Fruit fly (Drosophila melanogaster) whole organism, embryonic: ENCODE results near the gene CG13894.

Source experiments
- Atf3 ChIP-seq: fragments of 200-800 bp; sonication (Bioruptor generic); optimal IDR thresholded peaks from 3 replicates; lab custom pipeline; 2016; ENCODE audit warnings: missing biosample characterization, missing genetic modification characterization
- Bteb2 ChIP-seq: fragments of 200-800 bp; sonication (Bioruptor generic); optimal IDR thresholded peaks from 2 replicates; lab custom pipeline; 2016; ENCODE audit warnings: missing biosample characterization, missing genetic modification characterization
- CG10321 ChIP-seq: fragments of 200-800 bp; sonication (Bioruptor generic); IDR thresholded peaks from 2 replicates; pipeline ENCODE4 v1.3.6; 2022; ENCODE audit warnings: missing biosample characterization, missing genetic modification characterization
- CG11695 ChIP-seq: fragments of 200-800 bp; sonication (Bioruptor generic); IDR thresholded peaks from 3 replicates; pipeline ENCODE4 v1.3.6; 2022; ENCODE audit warnings: missing biosample characterization, missing genetic modification characterization
- CG12769 ChIP-seq: fragments of 200-800 bp; sonication (Bioruptor generic); optimal IDR thresholded peaks from 2 replicates; lab custom pipeline; 2019; ENCODE audit warnings: missing biosample characterization, mild to moderate bottlenecking, missing genetic modification characterization, moderate library complexity
- CG13296 ChIP-seq: fragments of 200-800 bp; sonication (Bioruptor generic); optimal IDR thresholded peaks from 3 replicates; lab custom pipeline; 2018; ENCODE audit warnings: missing biosample characterization, mild to moderate bottlenecking, missing genetic modification characterization
- CG14441 ChIP-seq: fragments of 200-800 bp; sonication (Bioruptor generic); IDR thresholded peaks from 2 replicates; pipeline ENCODE4 v1.3.6; 2022; ENCODE audit warnings: missing biosample characterization, missing genetic modification characterization
- CG14965 ChIP-seq: fragments of 200-800 bp; sonication (Bioruptor generic); optimal IDR thresholded peaks from 2 replicates; lab custom pipeline; 2016; ENCODE audit warnings: missing biosample characterization, missing genetic modification characterization, borderline replicate concordance
- CG15269 ChIP-seq: fragments of 200-800 bp; sonication (Bioruptor generic); optimal IDR thresholded peaks from 2 replicates; lab custom pipeline; 2018; ENCODE audit warnings: missing biosample characterization, mild to moderate bottlenecking, missing genetic modification characterization, moderate library complexity
- CG1602 ChIP-seq: fragments of 200-800 bp; sonication (Bioruptor generic); optimal IDR thresholded peaks from 3 replicates; lab custom pipeline; 2016; ENCODE audit warnings: missing biosample characterization, missing genetic modification characterization
- CG2116 ChIP-seq: fragments of 200-800 bp; sonication (Bioruptor generic); optimal IDR thresholded peaks from 3 replicates; lab custom pipeline; 2018; ENCODE audit warnings: missing biosample characterization, mild to moderate bottlenecking, missing genetic modification characterization
- CG30020 ChIP-seq: fragments of 200-800 bp; optimal IDR thresholded peaks from 2 replicates; lab custom pipeline; 2019; ENCODE audit warnings: missing biosample characterization, mild to moderate bottlenecking, missing genetic modification characterization, moderate library complexity
- CG3065 ChIP-seq: fragments of 200-800 bp; sonication (Bioruptor generic); optimal IDR thresholded peaks from 2 replicates; lab custom pipeline; 2016; ENCODE audit warnings: missing biosample characterization, missing genetic modification characterization
- CG31224 ChIP-seq: fragments of 200-800 bp; sonication (Bioruptor generic); IDR thresholded peaks from 2 replicates; pipeline ENCODE4 v1.3.6; 2022; ENCODE audit warnings: missing biosample characterization, missing genetic modification characterization
- CG34422 ChIP-seq: fragments of 200-800 bp; sonication (Bioruptor generic); IDR thresholded peaks from 3 replicates; pipeline ENCODE4 v1.3.6; 2022; ENCODE audit warnings: missing biosample characterization, missing genetic modification characterization
- CG3995 ChIP-seq: fragments of 200-800 bp; sonication (Bioruptor generic); optimal IDR thresholded peaks from 3 replicates; lab custom pipeline; 2016; ENCODE audit warnings: missing biosample characterization, missing genetic modification characterization
- CG4360 ChIP-seq: fragments of 200-800 bp; sonication (Bioruptor generic); IDR thresholded peaks from 2 replicates; pipeline ENCODE4 v1.3.6; 2022; ENCODE audit warnings: missing biosample characterization, missing genetic modification characterization
- CG4404 ChIP-seq: fragments of 200-800 bp; sonication (Bioruptor generic); IDR thresholded peaks from 2 replicates; pipeline ENCODE4 v1.3.6; 2022; ENCODE audit warnings: missing biosample characterization, missing genetic modification characterization
- CG6689 ChIP-seq: fragments of 200-800 bp; sonication (Bioruptor generic); IDR thresholded peaks from 2 replicates; pipeline ENCODE4 v1.3.6; 2022; ENCODE audit warnings: missing biosample characterization, missing genetic modification characterization
- CG7556 ChIP-seq: fragments of 200-800 bp; sonication (Bioruptor generic); optimal IDR thresholded peaks from 2 replicates; lab custom pipeline; 2017; ENCODE audit warnings: missing biosample characterization, mild to moderate bottlenecking, missing genetic modification characterization
- CG9437 ChIP-seq: fragments of 200-800 bp; sonication (Bioruptor generic); optimal IDR thresholded peaks from 2 replicates; lab custom pipeline; 2018; ENCODE audit warnings: missing biosample characterization, mild to moderate bottlenecking, missing genetic modification characterization
- CHES-1-like ChIP-seq: fragments of 200-800 bp; sonication (Bioruptor generic); optimal IDR thresholded peaks from 2 replicates; lab custom pipeline; 2016; ENCODE audit warnings: missing biosample characterization, missing genetic modification characterization
- Dfd ChIP-seq, 2 experiments: fragments of >200 bp; optimal IDR thresholded peaks; 2 replicates each; lab custom pipeline; 2017; ENCODE audit warnings: missing biosample characterization in 2 of 2, missing genetic modification characterization in 2 of 2
- Doc3 ChIP-seq: fragments of 200-800 bp; sonication (Bioruptor generic); IDR thresholded peaks from 3 replicates; pipeline ENCODE4 v1.3.6; 2022; ENCODE audit warnings: missing biosample characterization, missing genetic modification characterization; ENCODE audit not compliant: partially characterized antibody
- Dp ChIP-seq: fragments of 200-800 bp; sonication (Bioruptor generic); optimal IDR thresholded peaks from 2 replicates; lab custom pipeline; 2018; ENCODE audit warnings: missing biosample characterization, mild to moderate bottlenecking, missing genetic modification characterization, moderate library complexity
- Dref ChIP-seq: fragments of 200-800 bp; sonication (Bioruptor generic); IDR thresholded peaks from 2 replicates; pipeline ENCODE4 v1.3.6; 2022; ENCODE audit warnings: missing biosample characterization, missing genetic modification characterization
- Fer3 ChIP-seq: fragments of 200-800 bp; sonication (Bioruptor generic); optimal IDR thresholded peaks from 2 replicates; lab custom pipeline; 2018; ENCODE audit warnings: missing biosample characterization, mild to moderate bottlenecking, missing genetic modification characterization, moderate library complexity
- Gug ChIP-seq: fragments of 200-800 bp; sonication (Bioruptor generic); IDR thresholded peaks from 4 replicates; pipeline ENCODE4 v1.3.6; 2022; ENCODE audit warnings: missing biosample characterization, missing genetic modification characterization
- HLH4C ChIP-seq: fragments of 200-800 bp; sonication (Bioruptor generic); IDR thresholded peaks from 3 replicates; pipeline ENCODE4 v1.3.6; 2022; ENCODE audit warnings: missing biosample characterization, missing genetic modification characterization; ENCODE audit not compliant: partially characterized antibody
- HLHmδ ChIP-seq: fragments of 200-800 bp; sonication (Bioruptor generic); optimal IDR thresholded peaks from 2 replicates; lab custom pipeline; 2018; ENCODE audit warnings: missing biosample characterization, mild to moderate bottlenecking, missing genetic modification characterization, moderate library complexity
- Hey ChIP-seq: fragments of 200-800 bp; sonication (Bioruptor generic); optimal IDR thresholded peaks from 3 replicates; lab custom pipeline; 2018; ENCODE audit warnings: missing biosample characterization, mild to moderate bottlenecking, missing genetic modification characterization
- HmgD ChIP-seq: fragments of 200-800 bp; sonication (Bioruptor generic); optimal IDR thresholded peaks from 3 replicates; lab custom pipeline; 2016; ENCODE audit warnings: missing biosample characterization, missing genetic modification characterization
- PHDP ChIP-seq: fragments of 200-800 bp; sonication (Bioruptor generic); optimal IDR thresholded peaks from 3 replicates; lab custom pipeline; 2018; ENCODE audit warnings: missing biosample characterization, mild to moderate bottlenecking, missing genetic modification characterization, moderate library complexity
- Rfx ChIP-seq: fragments of 200-800 bp; sonication (Bioruptor generic); IDR thresholded peaks from 2 replicates; pipeline ENCODE4 v1.3.6; 2022; ENCODE audit warnings: missing biosample characterization, missing genetic modification characterization
- bowl ChIP-seq: fragments of 200-800 bp; sonication (Bioruptor generic); IDR thresholded peaks from 2 replicates; pipeline ENCODE4 v1.3.6; 2022; ENCODE audit warnings: missing biosample characterization, missing genetic modification characterization
- danr ChIP-seq: fragments of 200-800 bp; sonication (Bioruptor generic); IDR thresholded peaks from 2 replicates; pipeline ENCODE4 v1.3.6; 2022; ENCODE audit warnings: missing biosample characterization, missing genetic modification characterization
- exex ChIP-seq: fragments of 200-800 bp; sonication (Bioruptor generic); optimal IDR thresholded peaks from 4 replicates; lab custom pipeline; 2018; ENCODE audit warnings: missing biosample characterization, mild to moderate bottlenecking, missing genetic modification characterization, moderate library complexity
- eyg ChIP-seq: fragments of 200-800 bp; sonication (Bioruptor generic); optimal IDR thresholded peaks from 3 replicates; lab custom pipeline; 2016; ENCODE audit warnings: missing biosample characterization, missing genetic modification characterization
- fd96Cb ChIP-seq: fragments of 200-800 bp; sonication (Bioruptor generic); optimal IDR thresholded peaks from 2 replicates; lab custom pipeline; 2018; ENCODE audit warnings: missing biosample characterization, mild to moderate bottlenecking, missing genetic modification characterization, moderate library complexity
- hbn ChIP-seq: fragments of 200-800 bp; sonication (Bioruptor generic); IDR thresholded peaks from 2 replicates; pipeline ENCODE4 v1.3.6; 2022; ENCODE audit warnings: missing biosample characterization, missing genetic modification characterization; ENCODE audit not compliant: partially characterized antibody
- her ChIP-seq: fragments of 200-800 bp; sonication (Bioruptor generic); optimal IDR thresholded peaks from 2 replicates; lab custom pipeline; 2016; ENCODE audit warnings: missing biosample characterization, missing genetic modification characterization
- ind ChIP-seq: fragments of 200-800 bp; sonication (Bioruptor generic); optimal IDR thresholded peaks from 3 replicates; lab custom pipeline; 2016; ENCODE audit warnings: missing biosample characterization, missing genetic modification characterization
- maf-S ChIP-seq: fragments of 200-800 bp; sonication (Bioruptor generic); optimal IDR thresholded peaks from 2 replicates; lab custom pipeline; 2016; ENCODE audit warnings: missing biosample characterization, missing genetic modification characterization
- mirr ChIP-seq: fragments of 200-800 bp; sonication (Bioruptor generic); optimal IDR thresholded peaks from 3 replicates; lab custom pipeline; 2018; ENCODE audit warnings: missing biosample characterization, mild to moderate bottlenecking, missing genetic modification characterization
- pzg ChIP-seq: fragments of 200-800 bp; sonication (Bioruptor generic); optimal IDR thresholded peaks from 3 replicates; lab custom pipeline; 2018; ENCODE audit warnings: missing biosample characterization, mild to moderate bottlenecking, missing genetic modification characterization, moderate library complexity
- run ChIP-seq: fragments of 200-800 bp; sonication (Bioruptor generic); optimal IDR thresholded peaks from 3 replicates; lab custom pipeline; 2018; ENCODE audit warnings: missing biosample characterization, mild to moderate bottlenecking, missing genetic modification characterization
- scrt ChIP-seq: fragments of 200-800 bp; sonication (Bioruptor generic); optimal IDR thresholded peaks from 2 replicates; lab custom pipeline; 2018; ENCODE audit warnings: missing biosample characterization, mild to moderate bottlenecking, missing genetic modification characterization, moderate library complexity
- shn ChIP-seq: fragments of 200-800 bp; sonication (Bioruptor generic); optimal IDR thresholded peaks from 3 replicates; lab custom pipeline; 2016; ENCODE audit warnings: missing biosample characterization, missing genetic modification characterization
- stc ChIP-seq: fragments of 200-800 bp; sonication (Bioruptor generic); IDR thresholded peaks from 2 replicates; pipeline ENCODE4 v1.3.6; 2022; ENCODE audit warnings: missing biosample characterization, missing genetic modification characterization
- ttk ChIP-seq: fragments of 200-800 bp; sonication (Bioruptor generic); IDR thresholded peaks from 2 replicates; pipeline ENCODE4 v2.1.2; 2022; ENCODE audit warnings: missing biosample characterization, missing genetic modification characterization

CG13894 gene

dm6 chr3L:711839-712553 lies 13.1 kb upstream of the CG13894 start, which contains the start of gene CG13896 (continued):
- peak; percentile 54 for TF ChIP-seq Dref
- TF ChIP-seq Gug = peak; percentile 91
- TF ChIP-seq CG13296 = peak; percentile 63
- peak; percentile 62; the same call in 1 of the 2 replicates for TF ChIP-seq danr (GFP tag; lab: Robert Waterston, UW)
- peak; percentile 95 for TF ChIP-seq Rfx (GFP tag; lab: Robert Waterston, UW)
- peak; percentile 67 for TF ChIP-seq CG3065
- TF ChIP-seq eyg (GFP tag; lab: Kevin White, UChicago) = peak; percentile 57
- peak; percentile 85 for TF ChIP-seq ind
- TF ChIP-seq run (tag; lab: Kevin White, UChicago) = peak; percentile 76
- peak; percentile 58 for TF ChIP-seq CG14965 (GFP tag; lab: Kevin White, UChicago)
- peak; percentile 79 for TF ChIP-seq fd96Cb
- TF ChIP-seq CG11695 (GFP tag; lab: Robert Waterston, UW) = peak; percentile 76; the same call in 2 of the 3 replicates
- TF ChIP-seq HLH4C (GFP tag; lab: Robert Waterston, UW) = peak; percentile 66; the same call in 2 of the 3 replicates
- peak; percentile 82 for TF ChIP-seq CG2116 (GFP tag; lab: Kevin White, UChicago)
- TF ChIP-seq HLHmδ = peak; percentile 78
- TF ChIP-seq CHES-1-like (GFP tag; lab: Kevin White, UChicago) = peak; percentile 84
- peak; percentile 85 for TF ChIP-seq ttk (GFP tag; lab: Robert Waterston, UW)
- TF ChIP-seq CG15269 (tag; lab: Kevin White, UChicago) = peak; percentile 76
- peak; percentile 90 for TF ChIP-seq HmgD (GFP tag; lab: Kevin White, UChicago)
- peak; percentile 79 for TF ChIP-seq Atf3
- peak; percentile 59 for TF ChIP-seq Dp
- peak; percentile 52 for TF ChIP-seq CG30020 (tag; lab: Kevin White, UChicago)
- TF ChIP-seq Hey (tag; lab: Kevin White, UChicago) = peak; percentile 36
- TF ChIP-seq CG6689 (GFP tag; lab: Robert Waterston, UW) = peak; percentile 58
- peak; percentile 78 for TF ChIP-seq stc (GFP tag; lab: Robert Waterston, UW)
- TF ChIP-seq hbn (GFP tag; lab: Robert Waterston, UW) = peak; percentile 74
- TF ChIP-seq pzg = peak; percentile 49
- peak; percentile 64 for TF ChIP-seq CG4404 (GFP tag; lab: Robert Waterston, UW)
- peak; percentile 92 for TF ChIP-seq CG1602
- no peak for TF ChIP-seq CG10321 (GFP tag; lab: Robert Waterston, UW)
- TF ChIP-seq exex (tag; lab: Kevin White, UChicago) = peak; percentile 40
- TF ChIP-seq CG4360 (GFP tag; lab: Robert Waterston, UW) = no peak
- TF ChIP-seq mirr (GFP tag; lab: Kevin White, UChicago) = peak; percentile 80
- TF ChIP-seq CG14441 = peak; percentile 84
- TF ChIP-seq CG9437 (GFP tag; lab: Kevin White, UChicago) = peak; percentile 49
- TF ChIP-seq shn (GFP tag; lab: Kevin White, UChicago) = peak; percentile 87
- no peak for TF ChIP-seq Dfd (GFP tag; optimal IDR thresholded peaks at IDR 0.05; lab: Kevin White, UChicago)
- TF ChIP-seq CG34422 (GFP tag; lab: Robert Waterston, UW) = peak; percentile 82
- TF ChIP-seq Bteb2 (GFP tag; lab: Kevin White, UChicago) = peak; percentile 60
- peak; percentile 88 for TF ChIP-seq CG12769 (tag; lab: Kevin White, UChicago)
- TF ChIP-seq bowl (GFP tag; lab: Robert Waterston, UW) = no peak
- peak; percentile 85 for TF ChIP-seq CG7556 (GFP tag; lab: Kevin White, UChicago)
- TF ChIP-seq scrt (GFP tag; lab: Kevin White, UChicago) = peak; percentile 66
- peak; percentile 91 for TF ChIP-seq maf-S
- TF ChIP-seq Doc3 (GFP tag; lab: Robert Waterston, UW) = peak; percentile 78; the same call in 2 of the 3 replicates
- TF ChIP-seq her (GFP tag; lab: Kevin White, UChicago) = peak; percentile 85
- peak; percentile 81 for TF ChIP-seq Fer3 (tag; lab: Kevin White, UChicago)
- peak; percentile 82 for TF ChIP-seq PHDP (tag; lab: Kevin White, UChicago)
- peak; percentile 59 for TF ChIP-seq CG31224 (GFP tag; lab: Robert Waterston, UW)
- peak; percentile 9 for TF ChIP-seq CG3995 (GFP tag; lab: Kevin White, UChicago)
